Worm (Caenorhabditis elegans) whole organism, L4 larva: ENCODE results near the gene tmem-17.

Experiments used
- D1046.2 ChIP-seq: fragments of 200-800 bp; sonication (Bioruptor generic); IDR thresholded peaks from 2 replicates; pipeline ENCODE4 v1.3.6; 2022; ENCODE audit warnings: missing genetic modification characterization, missing compliant biosample characterization
- F10B5.3 ChIP-seq: sonication (generic microtip); optimal IDR thresholded peaks from 2 replicates; lab custom pipeline; 2016; ENCODE audit warnings: mild to moderate bottlenecking, missing genetic modification characterization, missing compliant biosample characterization
- F49E8.2 ChIP-seq: sonication (generic microtip); optimal IDR thresholded peaks from 2 replicates; lab custom pipeline; 2016; ENCODE audit warnings: missing compliant biosample characterization, mild to moderate bottlenecking, missing genetic modification characterization, borderline replicate concordance
- R02D3.7 ChIP-seq: fragments of 150-350 bp; sonication (generic microtip); optimal IDR thresholded peaks from 3 replicates; lab custom pipeline; 2014; ENCODE audit warnings: missing biosample characterization, missing genetic modification characterization
- Y105C5A.15 ChIP-seq: fragments of 200-800 bp; sonication (Bioruptor generic); IDR thresholded peaks from 2 replicates; pipeline ENCODE4 v1.3.6; 2022; ENCODE audit warnings: missing genetic modification characterization, missing compliant biosample characterization
- Y75B8A.6 ChIP-seq: fragments of 200-800 bp; sonication (Bioruptor generic); IDR thresholded peaks from 2 replicates; pipeline ENCODE4 v1.3.6; 2022; ENCODE audit warnings: missing genetic modification reagents, missing genetic modification characterization, missing compliant biosample characterization
- aly-2 ChIP-seq: sonication (generic microtip); optimal IDR thresholded peaks from 2 replicates; lab custom pipeline; 2018; ENCODE audit warnings: missing biosample characterization, missing genetic modification characterization
- ama-1 ChIP-seq: fragments of 150-350 bp; optimal IDR thresholded peaks from 2 replicates; lab custom pipeline; 2014; ENCODE audit warnings: inconsistent platforms, mixed read lengths
- attf-4 ChIP-seq: sonication (generic microtip); optimal IDR thresholded peaks from 3 replicates; lab custom pipeline; 2017; ENCODE audit warnings: missing biosample characterization, missing genetic modification characterization
- ceh-20 ChIP-seq: fragments of 200-800 bp; sonication (Bioruptor generic); IDR thresholded peaks from 2 replicates; pipeline ENCODE4 v1.3.6; 2022; ENCODE audit warnings: missing genetic modification reagents, missing genetic modification characterization, missing compliant biosample characterization
- ceh-32 ChIP-seq: sonication (generic microtip); optimal IDR thresholded peaks from 2 replicates; lab custom pipeline; 2016; ENCODE audit warnings: mild to moderate bottlenecking, missing genetic modification characterization, missing compliant biosample characterization; ENCODE audit not compliant: poor library complexity
- ctbp-1 ChIP-seq: fragments of 200-800 bp; sonication (Bioruptor generic); IDR thresholded peaks from 2 replicates; pipeline ENCODE4 v1.3.6; 2022; ENCODE audit warnings: missing genetic modification reagents, missing genetic modification characterization, missing compliant biosample characterization
- daf-12 ChIP-seq: fragments of 150-350 bp; optimal IDR thresholded peaks from 2 replicates; lab custom pipeline; 2014; ENCODE audit warnings: missing biosample characterization, missing genetic modification reagents, missing genetic modification characterization
- dpl-1 ChIP-seq: fragments of 150-350 bp; optimal IDR thresholded peaks from 2 replicates; lab custom pipeline; 2014; ENCODE audit warnings: missing biosample characterization, missing genetic modification reagents, missing genetic modification characterization
- duxl-1 ChIP-seq: sonication (generic microtip); optimal IDR thresholded peaks from 2 replicates; lab custom pipeline; 2016; ENCODE audit warnings: mild to moderate bottlenecking, missing genetic modification characterization, moderate library complexity, missing compliant biosample characterization; ENCODE audit not compliant: poor library complexity
- dve-1 ChIP-seq: sonication (generic microtip); optimal IDR thresholded peaks from 2 replicates; lab custom pipeline; 2017; ENCODE audit warnings: antibody characterized with exemption, mild to moderate bottlenecking, missing genetic modification characterization, missing compliant biosample characterization; ENCODE audit not compliant: insufficient read depth
- egl-43 ChIP-seq: fragments of 200-800 bp; sonication (Bioruptor generic); IDR thresholded peaks from 2 replicates; pipeline ENCODE4 v1.3.6; 2022; ENCODE audit warnings: missing genetic modification reagents, missing genetic modification characterization, missing compliant biosample characterization
- fkh-10 ChIP-seq: fragments of 150-350 bp; optimal IDR thresholded peaks from 2 replicates; lab custom pipeline; 2014; ENCODE audit warnings: missing biosample characterization, missing genetic modification reagents, missing genetic modification characterization
- fos-1 ChIP-seq: fragments of 150-350 bp; optimal IDR thresholded peaks from 2 replicates; lab custom pipeline; 2014; ENCODE audit warnings: missing biosample characterization, missing genetic modification characterization
- hif-1 ChIP-seq, 2 experiments: sonication (generic microtip); optimal IDR thresholded peaks; 2 replicates each; lab custom pipeline; 2016 to 2017; ENCODE audit warnings: missing compliant biosample characterization in 2 of 2, missing genetic modification characterization in 2 of 2, missing genetic modification reagents in 2 of 2, missing genotype in 2 of 2, mild to moderate bottlenecking in 1 of 2
- hlh-11 ChIP-seq: fragments of 200-800 bp; sonication (Bioruptor generic); optimal IDR thresholded peaks from 2 replicates; lab custom pipeline; 2018; ENCODE audit warnings: mild to moderate bottlenecking, missing genetic modification characterization, missing compliant biosample characterization
- lin-38 ChIP-seq: fragments of 200-800 bp; sonication (Bioruptor generic); IDR thresholded peaks from 2 replicates; pipeline ENCODE4 v1.3.6; 2022; ENCODE audit warnings: missing genetic modification reagents, missing genetic modification characterization, missing compliant biosample characterization
- lir-3 ChIP-seq: sonication (generic microtip); optimal IDR thresholded peaks from 2 replicates; lab custom pipeline; 2016; ENCODE audit warnings: mild to moderate bottlenecking, missing genetic modification characterization, missing compliant biosample characterization
- lsy-2 ChIP-seq, 2 experiments: fragments of 150-350 bp in 1 of 2; sonication (generic microtip) in 1 of 2; optimal IDR thresholded peaks; 2 replicates each; lab custom pipeline; 2014 to 2017; ENCODE audit warnings: missing biosample characterization in 2 of 2, missing genetic modification characterization in 2 of 2
- mdl-1 ChIP-seq, 2 experiments: fragments of 150-350 bp in 1 of 2; sonication (generic microtip) in 1 of 2; optimal IDR thresholded peaks; 2 replicates each; lab custom pipeline; 2014 to 2017; ENCODE audit warnings: missing biosample characterization in 2 of 2, missing genetic modification characterization in 2 of 2
- mdt-29 ChIP-seq: fragments of 200-800 bp; sonication (Bioruptor generic); IDR thresholded peaks from 2 replicates; pipeline ENCODE4 v1.3.6; 2022; ENCODE audit warnings: missing genetic modification reagents, missing genetic modification characterization, missing compliant biosample characterization
- mxl-2 ChIP-seq: fragments of 200-800 bp; sonication (Bioruptor generic); conservative IDR thresholded peaks from 2 replicates; pipeline ENCODE4 v1.3.6; 2022; ENCODE audit warnings: missing genetic modification reagents, missing genetic modification characterization, missing compliant biosample characterization
- nhr-102 ChIP-seq: sonication (generic microtip); optimal IDR thresholded peaks from 2 replicates; lab custom pipeline; 2016; ENCODE audit warnings: mild to moderate bottlenecking, missing genetic modification characterization, moderate library complexity, missing compliant biosample characterization
- nhr-111 ChIP-seq: fragments of 200-800 bp; sonication (Bioruptor generic); optimal IDR thresholded peaks from 2 replicates; lab custom pipeline; 2018; ENCODE audit warnings: mild to moderate bottlenecking, missing genetic modification characterization, missing compliant biosample characterization
- nhr-237 ChIP-seq: sonication (generic microtip); optimal IDR thresholded peaks from 2 replicates; lab custom pipeline; 2017; ENCODE audit warnings: missing biosample characterization, missing genetic modification characterization
- nhr-41 ChIP-seq: fragments of 200-800 bp; sonication (Bioruptor generic); IDR thresholded peaks from 2 replicates; pipeline ENCODE4 v1.3.6; 2022; ENCODE audit warnings: missing genetic modification reagents, missing genetic modification characterization, missing compliant biosample characterization
- nhr-48 ChIP-seq: sonication (generic microtip); optimal IDR thresholded peaks from 2 replicates; lab custom pipeline; 2016; ENCODE audit warnings: mild to moderate bottlenecking, missing genetic modification characterization, missing compliant biosample characterization
- nhr-77 ChIP-seq: fragments of 150-350 bp; optimal IDR thresholded peaks from 2 replicates; lab custom pipeline; 2014; ENCODE audit warnings: missing biosample characterization, missing genetic modification characterization
- pha-4 ChIP-seq, 2 experiments: fragments of 150-350 bp in 1 of 2; fragments of 200-800 bp in 1 of 2; sonication (Bioruptor generic) in 1 of 2; IDR thresholded peaks in 1 of 2; optimal IDR thresholded peaks in 1 of 2; 2 replicates each; pipeline versions ENCODE4 v1.3.6 to Lab custom; 2014 to 2022; ENCODE audit warnings: missing genetic modification characterization in 2 of 2, missing genetic modification reagents in 2 of 2, missing biosample characterization in 1 of 2, missing compliant biosample characterization in 1 of 2
- set-16 ChIP-seq: fragments of 200-800 bp; sonication (Bioruptor generic); IDR thresholded peaks from 2 replicates; pipeline ENCODE4 v1.3.6; 2022; ENCODE audit warnings: missing genetic modification reagents, missing genetic modification characterization, missing compliant biosample characterization
- skn-1 ChIP-seq: fragments of 150-350 bp; optimal IDR thresholded peaks from 2 replicates; lab custom pipeline; 2014; ENCODE audit warnings: missing biosample characterization, missing genetic modification characterization
- snpc-4 ChIP-seq: fragments of 150-350 bp; optimal IDR thresholded peaks from 2 replicates; lab custom pipeline; 2014; ENCODE audit warnings: missing biosample characterization, missing genetic modification characterization
- tra-1 ChIP-seq: fragments of 200-800 bp; sonication (Bioruptor generic); IDR thresholded peaks from 2 replicates; pipeline ENCODE4 v1.3.6; 2022; ENCODE audit warnings: missing genetic modification reagents, missing genetic modification characterization, missing compliant biosample characterization
- unc-62 ChIP-seq, 3 experiments: fragments of 150-350 bp in 1 of 3; sonication (generic microtip); optimal IDR thresholded peaks in 2 of 3; peaks in 1 of 3; 1 replicate in 1 of 3; 2 replicates in 2 of 3; lab custom pipeline; 2014 to 2017; ENCODE audit warnings: missing biosample characterization in 3 of 3, missing genetic modification characterization in 3 of 3, missing genetic modification reagents in 3 of 3, missing genotype in 1 of 3
- vab-7 ChIP-seq: fragments of 200-800 bp; sonication (Bioruptor generic); IDR thresholded peaks from 2 replicates; pipeline ENCODE4 v1.3.6; 2022; ENCODE audit warnings: missing genetic modification reagents, missing genetic modification characterization, missing compliant biosample characterization
- zip-2 ChIP-seq: fragments of 150-350 bp; optimal IDR thresholded peaks from 2 replicates; lab custom pipeline; 2014; ENCODE audit warnings: missing biosample characterization, missing genetic modification characterization

The tmem-17 gene

DNA sequence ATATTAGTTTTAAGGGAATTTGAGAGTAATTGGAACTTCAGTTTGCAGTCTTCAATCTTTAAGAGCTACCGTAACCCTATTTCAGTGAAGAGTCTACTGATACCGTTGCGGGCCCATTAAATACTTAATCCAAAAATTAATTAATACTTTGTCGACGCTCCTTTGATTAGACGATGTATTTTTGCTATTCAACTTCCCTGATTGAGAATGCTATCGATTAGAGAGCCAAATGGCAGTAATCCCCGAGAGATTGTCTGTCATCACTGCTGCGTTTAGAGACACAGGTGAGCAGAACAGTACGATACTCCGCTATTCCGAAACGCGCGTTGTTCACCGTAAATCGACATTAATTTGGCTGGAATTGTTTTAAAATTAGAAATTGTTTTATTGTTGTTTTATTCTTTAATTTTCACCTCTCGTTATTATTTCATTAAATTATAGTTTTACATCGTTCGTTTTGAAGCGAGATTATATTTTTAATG, 48.9 kb upstream of the tmem-17 start, which contains the start of gene rfl-1 (continued):
- TF ChIP-seq ceh-20 (no peak), zip-2 (no peak), mdl-1 (tag; optimal IDR thresholded peaks at IDR 0.05; lab: Kevin White, UChicago) (no peak), dpl-1 (GFP tag; lab: Kevin White, UChicago) (peak; percentile 67), lsy-2 (tag; optimal IDR thresholded peaks at IDR 0.05; lab: Kevin White, UChicago) (peak in 1 of 2 experiments; percentile 83), hlh-11 (tag; lab: Kevin White, UChicago) (peak; percentile 2), fos-1 (tag; lab: Kevin White, UChicago) (no peak), unc-62 (GFP tag; optimal IDR thresholded peaks at IDR 0.05 in 1 of 2; lab: Kevin White, UChicago) (peak in 1 of 2 experiments; percentile 81), unc-62 (tag; optimal IDR thresholded peaks at IDR 0.05; lab: Kevin White, UChicago) (no peak), nhr-77 (tag; lab: Kevin White, UChicago) (no peak)

ce11 chrIII:7025839-7026238, 44.2 kb upstream of the tmem-17 start:
- TF ChIP-seq mxl-2 (GFP tag; lab: Robert Waterston, UW) = peak; percentile 55; the same call in 1 of the 2 replicates
- TF ChIP-seq fkh-10 = no peak
- TF ChIP-seq egl-43 (GFP tag; lab: Robert Waterston, UW) = 0 out of 2 replicates have a peak, but pooled peaks have one; percentile 37
- TF ChIP-seq set-16 = peak; percentile 98
- peak; percentile 66; the same call in 1 of the 2 replicates for TF ChIP-seq pha-4 (GFP tag; IDR thresholded peaks at IDR 0.05; lab: Robert Waterston, UW)
- TF ChIP-seq pha-4 (tag; optimal IDR thresholded peaks at IDR 0.05; lab: Kevin White, UChicago) = no peak

- TF ChIP-seq mdt-29 (GFP tag; lab: Robert Waterston, UW) (no peak), nhr-237 (tag; lab: Kevin White, UChicago) (no peak), lin-38 (GFP tag; lab: Robert Waterston, UW) (no peak), lir-3 (tag; lab: Kevin White, UChicago) (no peak), ama-1 (lab: Kevin White, UChicago) (no peak), R02D3.7 (no peak), D1046.2 (no peak), Y105C5A.15 (GFP tag; lab: Robert Waterston, UW) (no peak), hif-1 (tag; optimal IDR thresholded peaks at IDR 0.05; lab: Kevin White, UChicago) (no peak), Y75B8A.6 (no peak), nhr-102 (tag; lab: Kevin White, UChicago) (no peak), F10B5.3 (tag; lab: Kevin White, UChicago) (no peak), dve-1 (no peak), ceh-32 (tag; lab: Kevin White, UChicago) (no peak), duxl-1 (tag; lab: Kevin White, UChicago) (no peak), attf-4 (tag; lab: Kevin White, UChicago) (no peak)
Observed at ce11 chrIII:7029105-7029504, 41.0 kb upstream of the tmem-17 start, which contains the start of gene cyk-1. cyk-1 (minus strand) TSS chrIII:7029205.

ce11 chrIII:7030044-7030804, 39.9 kb upstream of the tmem-17 start:
- TF ChIP-seq lir-3 (tag; lab: Kevin White, UChicago) (no peak), ceh-20 (no peak), D1046.2 (no peak), pha-4 (GFP tag; IDR thresholded peaks at IDR 0.05; lab: Robert Waterston, UW) (0 out of 2 replicates have a peak, but pooled peaks have one; percentile 52), pha-4 (tag; optimal IDR thresholded peaks at IDR 0.05; lab: Kevin White, UChicago) (no peak), Y75B8A.6 (no peak), unc-62 (GFP tag; optimal IDR thresholded peaks at IDR 0.05 in 1 of 2; lab: Kevin White, UChicago) (peak in 1 of 2 experiments; percentile 95), unc-62 (tag; optimal IDR thresholded peaks at IDR 0.05; lab: Kevin White, UChicago) (no peak), nhr-111 (GFP tag; lab: Kevin White, UChicago) (peak; percentile 34), F49E8.2 (tag; lab: Kevin White, UChicago) (no peak), nhr-48 (tag; lab: Kevin White, UChicago) (no peak), set-16 (no peak), ctbp-1 (GFP tag; lab: Robert Waterston, UW) (peak; percentile 60; the same call in 1 of the 2 replicates), vab-7 (GFP tag; lab: Robert Waterston, UW) (0 out of 2 replicates have a peak, but pooled peaks have one; percentile 28), tra-1 (GFP tag; lab: Robert Waterston, UW) (peak; percentile 56), nhr-77 (tag; lab: Kevin White, UChicago) (no peak), aly-2 (no peak), skn-1 (no peak), duxl-1 (tag; lab: Kevin White, UChicago) (peak; percentile 52), nhr-41 (GFP tag; lab: Robert Waterston, UW) (no peak), daf-12 (tag; lab: Kevin White, UChicago) (no peak), snpc-4 (tag; lab: Kevin White, UChicago) (peak; percentile 75)
